Worm (Caenorhabditis elegans): ENCODE measurements around the gene ttr-9.

- TF ChIP-seq him-1 (tag; optimal IDR thresholded peaks at IDR 0.05) (no peak), W03F9.2 (tag; optimal IDR thresholded peaks at IDR 0.05) (no peak)
Measured at ce11 chrIV:9536124-9536523, 30.0 kb upstream of the ttr-9 start.

Measured in whole organism, L4/young adult.